Worm (Caenorhabditis elegans): ENCODE data around the gene rdl-1.

The rdl-1 gene

DNA sequence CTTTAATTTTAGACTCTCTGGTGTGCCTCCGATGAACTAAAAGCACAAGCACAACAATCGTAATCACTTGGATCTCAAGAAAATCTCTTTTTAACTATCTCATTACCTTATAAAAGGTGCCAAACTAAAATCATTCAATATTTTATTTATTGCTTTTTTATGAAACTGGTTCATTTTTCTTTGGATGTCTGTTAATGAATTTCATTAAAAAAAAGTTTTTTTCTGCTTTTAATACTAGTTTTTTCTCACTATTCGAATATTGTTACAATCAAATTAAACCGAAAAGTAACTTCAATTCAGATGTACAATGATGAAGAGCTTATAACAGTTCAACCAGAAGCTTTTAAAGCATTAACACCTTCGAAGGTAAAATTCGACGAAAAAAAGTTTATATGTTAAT is 5.7 kb upstream of the rdl-1 start, which contains the start of gene swd-2.1:
swd-2.1 (plus strand) TSS at position 301 of the 400 bp plus-strand sequence.
- TF ChIP-seq sma-3 (GFP tag; optimal IDR thresholded peaks at IDR 0.05) (no peak), sem-4 (tag; optimal IDR thresholded peaks at IDR 0.05) (no peak), blmp-1 (tag; optimal IDR thresholded peaks at IDR 0.05; ENCODE audit: insufficient read depth) (no peak), nhr-77 (tag; optimal IDR thresholded peaks at IDR 0.05) (no peak), ceh-16 (tag; optimal IDR thresholded peaks at IDR 0.05) (no peak), nhr-12 (tag; optimal IDR thresholded peaks at IDR 0.05) (no peak), nhr-129 (tag; optimal IDR thresholded peaks at IDR 0.05) (no peak), fos-1 (tag; optimal IDR thresholded peaks at IDR 0.05) (no peak), zag-1 (tag; optimal IDR thresholded peaks at IDR 0.05) (no peak), F13H6.1 (tag; optimal IDR thresholded peaks at IDR 0.05) (no peak), R02D3.7 (tag; optimal IDR thresholded peaks at IDR 0.05) (no peak), peb-1 (tag; optimal IDR thresholded peaks at IDR 0.05) (no peak), snpc-4 (tag; optimal IDR thresholded peaks at IDR 0.05) (no peak)

DNA sequence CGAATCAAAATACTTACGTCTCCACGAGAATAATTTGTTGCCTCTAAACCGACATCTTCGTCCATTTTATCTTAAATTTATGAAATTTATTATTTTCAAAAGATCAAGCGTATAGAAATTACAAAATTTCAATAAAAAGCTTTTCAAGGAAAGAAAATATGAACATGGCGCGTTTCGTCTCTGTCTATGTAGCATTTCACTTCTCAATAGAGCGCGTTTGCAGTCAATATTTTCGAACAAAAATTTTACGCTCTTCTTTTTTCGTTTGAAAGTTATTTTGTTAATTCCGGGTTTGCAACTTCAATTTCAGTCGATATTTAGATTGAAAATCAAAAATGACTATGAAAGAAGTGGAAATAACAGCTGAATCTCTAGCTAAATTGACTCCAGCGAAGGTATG is 4.1 kb upstream of the rdl-1 start, which contains the start of the genes hcf-1 and swd-2.2:
hcf-1 (minus strand) TSS at position 70 of the 400 bp plus-strand sequence.
swd-2.2 (plus strand) TSS at position 206 of the 400 bp plus-strand sequence.
- TF ChIP-seq blmp-1 (tag; optimal IDR thresholded peaks at IDR 0.05; ENCODE audit: insufficient read depth) (no peak), F13H6.1 (tag; optimal IDR thresholded peaks at IDR 0.05) (no peak), sem-4 (tag; optimal IDR thresholded peaks at IDR 0.05) (no peak), R02D3.7 (tag; optimal IDR thresholded peaks at IDR 0.05) (no peak), nhr-77 (tag; optimal IDR thresholded peaks at IDR 0.05) (no peak), C34F6.9 (tag; optimal IDR thresholded peaks at IDR 0.05) (peak; percentile 73), nhr-12 (tag; optimal IDR thresholded peaks at IDR 0.05) (no peak), sma-3 (GFP tag; optimal IDR thresholded peaks at IDR 0.05) (no peak), fos-1 (tag; optimal IDR thresholded peaks at IDR 0.05) (no peak), peb-1 (tag; optimal IDR thresholded peaks at IDR 0.05) (no peak), mbf-1 (tag; optimal IDR thresholded peaks at IDR 0.05) (no peak), sma-9 (GFP tag; optimal IDR thresholded peaks at IDR 0.05) (no peak), sma-9 (tag; optimal IDR thresholded peaks at IDR 0.05) (no peak), unc-39 (tag; optimal IDR thresholded peaks at IDR 0.05) (no peak), nhr-129 (tag; optimal IDR thresholded peaks at IDR 0.05) (peak; percentile 4), ZK546.5 (tag; optimal IDR thresholded peaks at IDR 0.05) (no peak), alr-1 (tag; optimal IDR thresholded peaks at IDR 0.05) (no peak), crh-2 (tag; optimal IDR thresholded peaks at IDR 0.05) (peak; percentile 17), lsy-2 (tag; optimal IDR thresholded peaks at IDR 0.05) (peak in 1 of 2 experiments; percentile 63), unc-55 (GFP tag; optimal IDR thresholded peaks at IDR 0.05) (peak; percentile 67), mdl-1 (tag; optimal IDR thresholded peaks at IDR 0.05) (no peak), ceh-82 (tag; optimal IDR thresholded peaks at IDR 0.05) (no peak), ama-1 (optimal IDR thresholded peaks at IDR 0.05) (no peak), skn-1 (tag; optimal IDR thresholded peaks at IDR 0.05) (no peak), zag-1 (tag; optimal IDR thresholded peaks at IDR 0.05) (no peak)

DNA sequence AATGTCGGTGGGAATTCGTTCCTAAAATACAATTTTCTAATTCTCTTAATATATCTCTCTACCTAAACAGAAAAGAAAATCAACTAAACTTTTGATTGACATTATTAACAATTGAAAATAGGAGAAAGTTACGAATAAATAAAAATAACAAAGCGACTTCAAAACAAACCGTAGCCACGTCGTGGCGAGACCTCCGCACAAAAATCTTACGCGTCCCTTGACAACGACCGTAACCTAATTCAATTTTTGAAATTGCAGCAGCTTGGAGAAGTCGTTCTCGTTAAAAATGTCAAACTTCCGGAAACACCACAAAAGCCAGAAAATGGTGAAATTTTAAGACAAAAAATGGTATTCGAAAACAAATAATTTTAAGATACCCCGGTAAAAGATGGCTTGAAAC is 5.7 kb downstream of the rdl-1 start:
- no peak for TF ChIP-seq nhr-12 (tag; optimal IDR thresholded peaks at IDR 0.05)
- TF ChIP-seq ZK546.5 (tag; optimal IDR thresholded peaks at IDR 0.05) = no peak
- TF ChIP-seq elt-1 (tag; optimal IDR thresholded peaks at IDR 0.05) = no peak
- TF ChIP-seq R02D3.7 (tag; optimal IDR thresholded peaks at IDR 0.05) = no peak
- TF ChIP-seq dmd-4 (tag; optimal IDR thresholded peaks at IDR 0.05) = no peak
- no peak for TF ChIP-seq peb-1 (tag; optimal IDR thresholded peaks at IDR 0.05)

DNA sequence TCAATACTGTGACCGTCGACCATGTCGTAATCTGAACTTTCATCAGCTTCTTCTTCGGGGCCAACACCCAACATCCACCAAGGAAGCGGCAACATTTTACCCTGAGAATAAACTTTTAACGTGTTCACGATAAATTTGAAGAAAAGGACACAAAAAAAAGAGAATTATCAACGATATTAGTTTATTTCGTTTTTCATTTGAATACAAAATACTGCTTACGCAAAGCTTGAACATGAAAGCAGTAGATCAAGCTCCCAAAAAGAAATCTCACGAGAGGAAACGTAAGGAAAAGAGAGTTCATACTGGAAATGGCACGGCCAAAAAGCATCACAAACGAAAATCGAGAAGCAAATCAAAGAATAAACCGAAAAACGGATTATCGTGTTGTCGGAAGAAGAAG is 6.3 kb downstream of the rdl-1 start, which contains the start of the genes C46A5.6 and C46A5.1:
C46A5.6 (minus strand) TSS at position 101 of the 400 bp plus-strand sequence.
C46A5.1 (plus strand) TSS at position 184 of the 400 bp plus-strand sequence.
- TF ChIP-seq nhr-6 (tag; optimal IDR thresholded peaks at IDR 0.05) (no peak), nhr-21 (tag; optimal IDR thresholded peaks at IDR 0.05) (no peak), mab-5 (tag; optimal IDR thresholded peaks at IDR 0.05) (no peak), lsy-2 (tag; optimal IDR thresholded peaks at IDR 0.05) (no peak), unc-62 (GFP tag; optimal IDR thresholded peaks at IDR 0.05) (no peak), ztf-11 (tag; optimal IDR thresholded peaks at IDR 0.05) (no peak)

DNA sequence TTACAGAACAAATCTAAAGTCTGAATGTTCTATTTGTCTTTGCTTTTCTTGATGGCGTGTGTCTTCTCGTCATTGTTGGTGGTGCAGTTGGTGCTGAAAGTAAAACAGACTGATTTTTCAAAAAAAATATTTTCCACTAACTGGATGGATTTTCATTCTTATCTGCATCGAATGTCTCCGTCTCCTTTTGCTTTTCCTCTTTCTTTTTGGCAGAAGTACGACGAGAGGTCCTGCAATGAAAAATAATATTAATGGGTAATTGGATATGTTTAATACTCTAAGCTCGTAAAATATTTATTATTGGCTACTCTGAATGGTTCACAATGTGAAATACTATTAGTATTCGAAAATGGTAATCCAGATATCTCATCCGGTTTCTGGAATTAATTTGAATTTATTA is 9.9 kb downstream of the rdl-1 start, which contains the start of gene del-7:
del-7 (plus strand) TSS at position 301 of the 400 bp plus-strand sequence.
- TF ChIP-seq lin-13 (GFP tag; optimal IDR thresholded peaks at IDR 0.05) = no peak
- no peak for TF ChIP-seq sma-3 (GFP tag; optimal IDR thresholded peaks at IDR 0.05)
- TF ChIP-seq crh-2 (tag; optimal IDR thresholded peaks at IDR 0.05) = no peak
- no peak for TF ChIP-seq ama-1 (optimal IDR thresholded peaks at IDR 0.05)
- TF ChIP-seq elt-1 (tag; optimal IDR thresholded peaks at IDR 0.05) = no peak
- no peak for TF ChIP-seq ztf-1 (GFP tag; conservative IDR thresholded peaks at IDR 0.05)
- no peak for TF ChIP-seq mdl-1 (tag; optimal IDR thresholded peaks at IDR 0.05)
- TF ChIP-seq unc-39 (tag; optimal IDR thresholded peaks at IDR 0.05) = no peak
- no peak for TF ChIP-seq mab-5 (tag; optimal IDR thresholded peaks at IDR 0.05)
- no peak for TF ChIP-seq nhr-10 (tag; optimal IDR thresholded peaks at IDR 0.05)
- TF ChIP-seq fos-1 (tag; optimal IDR thresholded peaks at IDR 0.05) = no peak
- TF ChIP-seq mbf-1 (tag; optimal IDR thresholded peaks at IDR 0.05) = no peak
- TF ChIP-seq ceh-82 (tag; optimal IDR thresholded peaks at IDR 0.05) = no peak
- TF ChIP-seq peb-1 (tag; optimal IDR thresholded peaks at IDR 0.05) = no peak
- TF ChIP-seq C34F6.9 (tag; optimal IDR thresholded peaks at IDR 0.05) = no peak
- TF ChIP-seq lsy-2 (tag; optimal IDR thresholded peaks at IDR 0.05) = no peak
- TF ChIP-seq ceh-16 (tag; optimal IDR thresholded peaks at IDR 0.05) = no peak
- TF ChIP-seq F13H6.1 (tag; optimal IDR thresholded peaks at IDR 0.05) = no peak
- no peak for TF ChIP-seq sma-9 (GFP tag; optimal IDR thresholded peaks at IDR 0.05)
- TF ChIP-seq sma-9 (tag; optimal IDR thresholded peaks at IDR 0.05) = no peak

Data from whole organism, L2 larva.